Worm (Caenorhabditis elegans) whole organism, L4 larva: ENCODE measurements around the gene Y45G5AL.1.

ENCODE experiments used
- T26A8.4 ChIP-seq: fragments of 200-800 bp; sonication (Bioruptor generic); IDR thresholded peaks from 2 replicates; pipeline ENCODE4 v1.3.6; 2022; ENCODE audit warnings: missing genetic modification characterization, missing compliant biosample characterization
- attf-4 ChIP-seq: sonication (generic microtip); optimal IDR thresholded peaks from 3 replicates; lab custom pipeline; 2017; ENCODE audit warnings: missing biosample characterization, missing genetic modification characterization
- ceh-62 ChIP-seq: sonication (generic microtip); optimal IDR thresholded peaks from 2 replicates; lab custom pipeline; 2017; ENCODE audit warnings: missing biosample characterization, missing genetic modification characterization
- daf-19 ChIP-seq: fragments of 200-800 bp; sonication (Bioruptor generic); conservative IDR thresholded peaks from 2 replicates; pipeline ENCODE4 v1.3.6; 2022; ENCODE audit warnings: missing genetic modification characterization, missing compliant biosample characterization
- lim-7 ChIP-seq: fragments of 200-800 bp; sonication (Bioruptor generic); IDR thresholded peaks from 2 replicates; pipeline ENCODE4 v1.3.6; 2022; ENCODE audit warnings: missing genetic modification characterization, missing compliant biosample characterization
- lin-39 ChIP-seq: fragments of 150-350 bp; optimal IDR thresholded peaks from 2 replicates; lab custom pipeline; 2014; ENCODE audit warnings: missing biosample characterization, missing genetic modification reagents, missing genetic modification characterization
- lir-3 ChIP-seq: sonication (generic microtip); optimal IDR thresholded peaks from 2 replicates; lab custom pipeline; 2016; ENCODE audit warnings: mild to moderate bottlenecking, missing genetic modification characterization, missing compliant biosample characterization
- mep-1 ChIP-seq: fragments of 150-350 bp; sonication (generic microtip); optimal IDR thresholded peaks from 3 replicates; lab custom pipeline; 2014; ENCODE audit warnings: missing biosample characterization, missing genetic modification characterization
- nhr-102 ChIP-seq: sonication (generic microtip); optimal IDR thresholded peaks from 2 replicates; lab custom pipeline; 2016; ENCODE audit warnings: mild to moderate bottlenecking, missing genetic modification characterization, moderate library complexity, missing compliant biosample characterization
- nhr-237 ChIP-seq: sonication (generic microtip); optimal IDR thresholded peaks from 2 replicates; lab custom pipeline; 2017; ENCODE audit warnings: missing biosample characterization, missing genetic modification characterization
- nhr-25 ChIP-seq: sonication (generic microtip); optimal IDR thresholded peaks from 2 replicates; lab custom pipeline; 2017; ENCODE audit warnings: missing genetic modification characterization, mild to moderate bottlenecking, missing compliant biosample characterization, antibody characterized with exemption, moderate library complexity, borderline replicate concordance; ENCODE audit not compliant: insufficient read depth
- nhr-76 ChIP-seq: fragments of 150-350 bp; optimal IDR thresholded peaks from 2 replicates; lab custom pipeline; 2014; ENCODE audit warnings: missing biosample characterization, missing genetic modification characterization
- zag-1 ChIP-seq: fragments of 150-350 bp; optimal IDR thresholded peaks from 2 replicates; lab custom pipeline; 2014; ENCODE audit warnings: missing biosample characterization, missing genetic modification characterization
- zfp-2 ChIP-seq: sonication (generic microtip); optimal IDR thresholded peaks from 2 replicates; lab custom pipeline; 2016; ENCODE audit warnings: mild to moderate bottlenecking, missing genetic modification characterization, missing compliant biosample characterization

DNA sequence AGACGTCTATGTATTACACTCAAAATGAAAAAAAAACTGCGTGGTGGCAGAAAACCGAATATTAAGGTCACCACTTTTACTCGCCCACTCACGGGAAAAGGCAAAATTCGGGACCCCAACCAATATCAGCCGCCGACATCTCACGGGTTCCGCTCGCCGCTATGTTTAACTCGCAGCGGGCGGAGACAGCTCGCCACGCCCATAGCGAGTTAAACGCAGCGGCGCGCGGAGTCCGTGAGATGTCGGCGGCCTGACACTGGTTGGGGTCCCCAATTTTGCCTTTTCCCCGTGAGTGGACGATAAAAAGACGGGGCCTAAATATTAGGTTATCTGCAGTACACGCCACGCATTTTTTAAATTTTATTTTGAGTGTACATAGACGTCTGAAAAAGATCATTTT, 38.2 kb downstream of the Y45G5AL.1 start:
- no peak for TF ChIP-seq nhr-76 (tag; lab: Kevin White, UChicago)
- no peak for TF ChIP-seq lin-39
- TF ChIP-seq ceh-62 (tag; lab: Kevin White, UChicago) = no peak
- no peak for TF ChIP-seq lir-3 (tag; lab: Kevin White, UChicago)
- no peak for TF ChIP-seq nhr-25 (tag; lab: Kevin White, UChicago)
- TF ChIP-seq nhr-102 (tag; lab: Kevin White, UChicago) = no peak
- TF ChIP-seq zag-1 (tag; lab: Kevin White, UChicago) = no peak
- TF ChIP-seq mep-1 (tag; lab: Kevin White, UChicago) = no peak
- no peak for TF ChIP-seq attf-4 (tag; lab: Kevin White, UChicago)
- TF ChIP-seq zfp-2 (tag; lab: Kevin White, UChicago) = no peak
- no peak for TF ChIP-seq daf-19 (GFP tag; lab: Robert Waterston, UW)
- TF ChIP-seq lim-7 = no peak
- no peak for TF ChIP-seq T26A8.4 (GFP tag; lab: Robert Waterston, UW)
- TF ChIP-seq nhr-237 (tag; lab: Kevin White, UChicago) = no peak
